Fruit fly (Drosophila melanogaster): ENCODE data around the gene tHMG2.

The tHMG2 gene

dm6 chr3R:22447195-22447873 is 45.4 kb upstream of the tHMG2 start, which contains the start of gene CG34288 (continued):
- no peak for TF ChIP-seq CG10147 (GFP tag; optimal IDR thresholded peaks at IDR 0.05)
- TF ChIP-seq Doc2 (GFP tag; IDR thresholded peaks at IDR 0.05): no peak
- TF ChIP-seq slp2 (GFP tag; optimal IDR thresholded peaks at IDR 0.05): peak; percentile 1
- peak; percentile 26; the same call in 1 of the 2 replicates for TF ChIP-seq lmd (GFP tag; IDR thresholded peaks at IDR 0.05)
- no peak for TF ChIP-seq Fer1 (GFP tag; optimal IDR thresholded peaks at IDR 0.05)
- TF ChIP-seq sens (GFP tag): no peak
- TF ChIP-seq Rx (GFP tag; IDR thresholded peaks at IDR 0.05): no peak
- no peak for TF ChIP-seq Pdp1 (GFP tag; optimal IDR thresholded peaks at IDR 0.05)
- peak; percentile 31; the same call in 1 of the 2 replicates for TF ChIP-seq ttk (GFP tag; IDR thresholded peaks at IDR 0.05)
- no peak for TF ChIP-seq CG11093 (GFP tag; IDR thresholded peaks at IDR 0.05)
- no peak for TF ChIP-seq unpg (GFP tag; optimal IDR thresholded peaks at IDR 0.05)
- 0 out of 3 replicates have a peak, but pooled peaks have one; percentile 29 for TF ChIP-seq CG2199 (GFP tag; IDR thresholded peaks at IDR 0.05)
- peak; percentile 53; the same call in 1 of the 2 replicates for TF ChIP-seq ranshi (GFP tag; IDR thresholded peaks at IDR 0.05)
- TF ChIP-seq ems (GFP tag; optimal IDR thresholded peaks at IDR 0.05): no peak
- TF ChIP-seq caup (GFP tag; optimal IDR thresholded peaks at IDR 0.05; ENCODE audit: severe bottlenecking): peak; percentile 34
- no peak for TF ChIP-seq ATbp (GFP tag; optimal IDR thresholded peaks at IDR 0.05)
- no peak for TF ChIP-seq Abd-B (GFP tag; optimal IDR thresholded peaks at IDR 0.05)
- no peak for TF ChIP-seq Dek (tag; optimal IDR thresholded peaks at IDR 0.05)
- TF ChIP-seq Sox100B (GFP tag; optimal IDR thresholded peaks at IDR 0.05): no peak
- TF ChIP-seq CG7987 (GFP tag; optimal IDR thresholded peaks at IDR 0.05): peak; percentile 16
- TF ChIP-seq bab2 (GFP tag; optimal IDR thresholded peaks at IDR 0.05): peak; percentile 14
- no peak for TF ChIP-seq tll (GFP tag; optimal IDR thresholded peaks at IDR 0.05)
- peak; percentile 32 for TF ChIP-seq onecut (GFP tag; IDR thresholded peaks at IDR 0.05)
- TF ChIP-seq fd96Cb (tag; optimal IDR thresholded peaks at IDR 0.05): no peak
- no peak for TF ChIP-seq gsb (GFP tag; IDR thresholded peaks at IDR 0.05)
- TF ChIP-seq CG1024 (GFP tag; IDR thresholded peaks at IDR 0.05): no peak
- TF ChIP-seq fd102C (GFP tag; optimal IDR thresholded peaks at IDR 0.05): no peak
- TF ChIP-seq az2 (GFP tag; optimal IDR thresholded peaks at IDR 0.05): no peak
- TF ChIP-seq CG16815 (GFP tag; optimal IDR thresholded peaks at IDR 0.05): no peak
- no peak for TF ChIP-seq slou (GFP tag; optimal IDR thresholded peaks at IDR 0.05)
- peak; percentile 68; the same call in 1 of the 2 replicates for TF ChIP-seq Atf6 (GFP tag; IDR thresholded peaks at IDR 0.05)
- TF ChIP-seq CG3838 (GFP tag; optimal IDR thresholded peaks at IDR 0.05): no peak
- TF ChIP-seq fd3F (GFP tag; optimal IDR thresholded peaks at IDR 0.05): no peak
- no peak for TF ChIP-seq kah (GFP tag; optimal IDR thresholded peaks at IDR 0.05)
- TF ChIP-seq CG4854 (GFP tag; optimal IDR thresholded peaks at IDR 0.05): no peak
- TF ChIP-seq nom (GFP tag; optimal IDR thresholded peaks at IDR 0.05): no peak
- no peak for TF ChIP-seq YL-1 (GFP tag; optimal IDR thresholded peaks at IDR 0.05)
- no peak for TF ChIP-seq ERR (GFP tag; optimal IDR thresholded peaks at IDR 0.05)
- TF ChIP-seq CG8089 (GFP tag; optimal IDR thresholded peaks at IDR 0.05): no peak
- TF ChIP-seq p53 (GFP tag; optimal IDR thresholded peaks at IDR 0.05): no peak
- no peak for TF ChIP-seq Nf-YC (tag; optimal IDR thresholded peaks at IDR 0.05)
- TF ChIP-seq Gug (GFP tag; IDR thresholded peaks at IDR 0.05): no peak; the same call in 2 of the 4 replicates
- TF ChIP-seq CG11398 (GFP tag; optimal IDR thresholded peaks at IDR 0.05): no peak
- TF ChIP-seq hkb (optimal IDR thresholded peaks at IDR 0.05): no peak
- TF ChIP-seq hkb (GFP tag; IDR thresholded peaks at IDR 0.05): no peak
- TF ChIP-seq so (GFP tag; IDR thresholded peaks at IDR 0.05): 0 out of 3 replicates have a peak, but pooled peaks have one; percentile 7
- TF ChIP-seq Vsx1 (GFP tag; optimal IDR thresholded peaks at IDR 0.05): peak; percentile 96
- no peak for TF ChIP-seq usp (GFP tag; optimal IDR thresholded peaks at IDR 0.05)
- TF ChIP-seq run (tag; optimal IDR thresholded peaks at IDR 0.05): no peak
- TF ChIP-seq Dp (GFP tag; optimal IDR thresholded peaks at IDR 0.05): peak; percentile 76
